Worm (Caenorhabditis elegans): ENCODE measurements around the gene daf-12.
A peak's percentile ranks its signal among the peaks of the same experiment; 100 is the strongest.

- TF ChIP-seq elt-3 (tag; optimal IDR thresholded peaks at IDR 0.05) (no peak), ama-1 (optimal IDR thresholded peaks at IDR 0.05) (no peak), zag-1 (tag; optimal IDR thresholded peaks at IDR 0.05) (no peak), lsy-2 (tag; optimal IDR thresholded peaks at IDR 0.05) (peak in 1 of 2 experiments; percentile 13), nhr-77 (tag; optimal IDR thresholded peaks at IDR 0.05) (no peak), crh-2 (tag; optimal IDR thresholded peaks at IDR 0.05) (no peak)
Measured at ce11 chrX:10590772-10591171, 44.9 kb upstream of the daf-12 start.
